Worm (Caenorhabditis elegans): ENCODE measurements around the gene C27H5.6.
A peak's percentile ranks its signal among the peaks of the same experiment; 100 is the strongest.

The C27H5.6 gene

DNA sequence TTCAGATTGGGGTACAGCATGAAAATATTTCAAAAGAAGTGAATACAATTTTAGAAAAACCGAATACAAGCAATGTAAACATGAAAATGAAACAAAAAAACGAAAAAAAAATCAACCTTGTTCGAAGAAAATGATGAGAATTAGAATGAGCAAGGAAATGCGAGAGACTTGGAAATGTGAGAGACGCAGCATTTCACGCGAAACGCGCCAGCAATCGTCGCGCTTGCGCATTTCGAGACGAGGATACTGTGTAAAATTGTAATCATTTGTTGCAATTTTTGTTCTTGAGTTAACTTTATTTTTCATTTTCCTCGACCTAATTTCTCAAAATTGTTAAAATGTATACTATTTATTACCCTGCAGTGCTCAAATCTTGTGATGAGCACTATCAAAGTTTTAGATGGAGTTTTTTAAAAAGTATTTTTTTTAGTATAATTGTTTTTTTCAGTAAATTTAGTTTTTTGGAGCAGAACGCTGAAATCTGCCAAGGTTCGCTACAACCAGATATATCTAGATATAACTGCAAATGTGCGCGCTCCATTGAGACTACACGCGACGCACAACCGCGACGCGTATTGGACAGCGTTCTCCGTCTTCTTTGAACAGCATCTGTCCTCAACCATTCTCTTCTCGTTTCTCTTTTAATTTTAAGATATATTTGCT, 34.9 kb downstream of the C27H5.6 start, which contains the start of gene fust-1 (continued):
- TF ChIP-seq ama-1 (optimal IDR thresholded peaks at IDR 0.05) (peak; percentile 72), Y48G9A.11 (GFP tag; IDR thresholded peaks at IDR 0.05) (peak; percentile 91), egl-43 (GFP tag; IDR thresholded peaks at IDR 0.05) (peak; percentile 88), F49E8.2 (tag; optimal IDR thresholded peaks at IDR 0.05; ENCODE audit: borderline replicate concordance) (peak; percentile 90), zfp-3 (GFP tag; conservative IDR thresholded peaks at IDR 0.05) (peak; percentile 85), ceh-44 (GFP tag; IDR thresholded peaks at IDR 0.05) (0 out of 2 replicates have a peak, but pooled peaks have one; percentile 40), snpc-4 (tag; optimal IDR thresholded peaks at IDR 0.05) (no peak), zip-2 (tag; optimal IDR thresholded peaks at IDR 0.05) (peak; percentile 76), ctbp-1 (GFP tag; IDR thresholded peaks at IDR 0.05) (peak; percentile 94), spr-3 (GFP tag; optimal IDR thresholded peaks at IDR 0.05) (peak; percentile 81), nhr-76 (tag; optimal IDR thresholded peaks at IDR 0.05) (peak; percentile 71), zag-1 (tag; optimal IDR thresholded peaks at IDR 0.05) (peak; percentile 72), pqm-1 (tag; optimal IDR thresholded peaks at IDR 0.05) (peak; percentile 13), mdl-1 (tag; optimal IDR thresholded peaks at IDR 0.05) (peak in 1 of 2 experiments; percentile 68), F10B5.3 (tag; optimal IDR thresholded peaks at IDR 0.05) (peak; percentile 89), Y75B8A.6 (GFP tag; IDR thresholded peaks at IDR 0.05) (no peak), lin-29 (GFP tag; IDR thresholded peaks at IDR 0.05) (peak; percentile 84), T26A8.4 (GFP tag; IDR thresholded peaks at IDR 0.05) (peak; percentile 95), pha-4 (GFP tag; IDR thresholded peaks at IDR 0.05) (peak; percentile 94), pha-4 (tag; optimal IDR thresholded peaks at IDR 0.05) (peak; percentile 73), tag-97 (GFP tag; IDR thresholded peaks at IDR 0.05) (no peak), daf-19 (GFP tag; conservative IDR thresholded peaks at IDR 0.05) (no peak), php-3 (GFP tag; IDR thresholded peaks at IDR 0.05) (peak; percentile 86), lim-7 (GFP tag; IDR thresholded peaks at IDR 0.05) (no peak), lin-1 (GFP tag; IDR thresholded peaks at IDR 0.05) (peak; percentile 89), F37D6.2 (tag; optimal IDR thresholded peaks at IDR 0.05) (peak; percentile 86), unc-130 (GFP tag; optimal IDR thresholded peaks at IDR 0.05) (peak; percentile 44), F26F4.8 (GFP tag; conservative IDR thresholded peaks at IDR 0.05) (no peak), ZK546.5 (tag; optimal IDR thresholded peaks at IDR 0.05) (peak in 1 of 2 experiments; percentile 64), dpl-1 (GFP tag; optimal IDR thresholded peaks at IDR 0.05) (peak; percentile 90), skn-1 (tag; optimal IDR thresholded peaks at IDR 0.05) (peak; percentile 87), ceh-32 (tag; optimal IDR thresholded peaks at IDR 0.05; ENCODE audit: poor library complexity) (peak; percentile 16), mxl-2 (GFP tag; conservative IDR thresholded peaks at IDR 0.05) (peak; percentile 85; the same call in 1 of the 2 replicates), aha-1 (tag) (peak; percentile 98), D1046.2 (GFP tag; IDR thresholded peaks at IDR 0.05) (peak; percentile 74; the same call in 1 of the 2 replicates), R02D3.7 (tag; optimal IDR thresholded peaks at IDR 0.05) (no peak), egl-27 (tag; optimal IDR thresholded peaks at IDR 0.05) (no peak), dmd-9 (GFP tag; IDR thresholded peaks at IDR 0.05) (peak; percentile 77; the same call in 1 of the 2 replicates), ceh-20 (GFP tag; IDR thresholded peaks at IDR 0.05) (peak; percentile 94), nhr-6 (tag; optimal IDR thresholded peaks at IDR 0.05) (peak; percentile 85), fos-1 (tag; optimal IDR thresholded peaks at IDR 0.05) (no peak)

DNA sequence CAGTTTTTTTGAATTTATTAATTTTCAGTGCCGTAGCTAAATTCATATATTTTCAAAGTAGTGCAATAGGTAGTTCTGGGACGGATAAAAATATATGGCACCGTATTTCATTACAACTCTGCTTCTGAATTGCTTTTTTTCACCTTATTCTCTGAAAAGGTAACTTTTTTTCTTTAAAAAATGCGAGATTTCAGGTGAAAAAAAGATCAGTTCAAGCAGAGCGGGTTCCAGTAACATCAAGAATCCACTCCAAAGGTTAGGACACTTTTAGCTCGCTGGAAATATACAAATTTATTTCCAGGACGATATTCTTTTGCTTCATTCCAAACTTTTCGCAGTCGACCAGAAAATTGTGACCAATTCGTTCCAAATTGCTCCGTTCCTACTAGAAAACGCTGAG, 38.9 kb downstream of the C27H5.6 start, which contains the start of gene T07F8.1:
Gene T07F8.1 (plus strand): TSS at position 301 of the 400 bp plus-strand sequence.
- no peak for TF ChIP-seq pqm-1 (tag; optimal IDR thresholded peaks at IDR 0.05)
- TF ChIP-seq nhr-77 (tag; optimal IDR thresholded peaks at IDR 0.05): no peak
- TF ChIP-seq ceh-20 (GFP tag; IDR thresholded peaks at IDR 0.05): no peak
- no peak for TF ChIP-seq mdl-1 (tag; optimal IDR thresholded peaks at IDR 0.05)
- TF ChIP-seq cey-2 (tag; optimal IDR thresholded peaks at IDR 0.05; ENCODE audit: borderline replicate concordance, insufficient read depth): no peak
- no peak for TF ChIP-seq gei-8 (GFP tag; optimal IDR thresholded peaks at IDR 0.05)

Measured in whole organism, L4 larva.